Worm (Caenorhabditis elegans): ENCODE results near the gene F59F4.3.

ce11 chrX:15846552-15846951 lies 841 bp downstream of the F59F4.3 start:
- TF ChIP-seq nhr-25 (tag; optimal IDR thresholded peaks at IDR 0.05) (no peak), sma-9 (GFP tag; optimal IDR thresholded peaks at IDR 0.05) (peak; percentile 21), sma-9 (tag; optimal IDR thresholded peaks at IDR 0.05) (no peak), ceh-16 (tag; optimal IDR thresholded peaks at IDR 0.05) (no peak), unc-39 (tag; optimal IDR thresholded peaks at IDR 0.05) (no peak), Y55F3AM.14 (GFP tag; optimal IDR thresholded peaks at IDR 0.05) (no peak), ceh-82 (tag; optimal IDR thresholded peaks at IDR 0.05) (no peak), R02D3.7 (tag; optimal IDR thresholded peaks at IDR 0.05) (no peak), unc-62 (GFP tag; optimal IDR thresholded peaks at IDR 0.05) (no peak), skn-1 (tag; optimal IDR thresholded peaks at IDR 0.05) (no peak), nhr-23 (tag; optimal IDR thresholded peaks at IDR 0.05) (no peak), nhr-11 (tag; optimal IDR thresholded peaks at IDR 0.05) (no peak), ztf-11 (tag; optimal IDR thresholded peaks at IDR 0.05) (no peak)

Data from whole organism, L2 larva.